Fruit fly (Drosophila melanogaster): ENCODE measurements around the gene Octbeta1R.

The Octbeta1R gene

dm6 chr3R:22524344-22525072, 27.5 kb downstream of the Octbeta1R start (continued):
- TF ChIP-seq CG34224 (GFP tag; IDR thresholded peaks at IDR 0.05; ENCODE audit: partially characterized antibody) (0 out of 3 replicates have a peak, but pooled peaks have one; percentile 10), CG13424 (tag; optimal IDR thresholded peaks at IDR 0.05) (peak; percentile 54), CG12744 (GFP tag; optimal IDR thresholded peaks at IDR 0.05) (no peak), CG3065 (GFP tag; optimal IDR thresholded peaks at IDR 0.05) (no peak), gro (GFP tag; optimal IDR thresholded peaks at IDR 0.05) (no peak), lab (GFP tag; optimal IDR thresholded peaks at IDR 0.05) (peak; percentile 77), inv (GFP tag; IDR thresholded peaks at IDR 0.05; ENCODE audit: partially characterized antibody) (no peak), CG12219 (GFP tag; optimal IDR thresholded peaks at IDR 0.05) (peak; percentile 64), CG9932 (GFP tag; IDR thresholded peaks at IDR 0.05) (0 out of 2 replicates have a peak, but pooled peaks have one; percentile 13), Atf3 (GFP tag; optimal IDR thresholded peaks at IDR 0.05) (peak; percentile 56), gsb-n (tag; optimal IDR thresholded peaks at IDR 0.05) (peak; percentile 50), CG4820 (GFP tag; optimal IDR thresholded peaks at IDR 0.05) (peak; percentile 29), Gsc (GFP tag; IDR thresholded peaks at IDR 0.05) (no peak), fd64A (GFP tag; optimal IDR thresholded peaks at IDR 0.05) (peak; percentile 80), CG31224 (GFP tag; IDR thresholded peaks at IDR 0.05) (0 out of 2 replicates have a peak, but pooled peaks have one; percentile 32), CG17912 (GFP tag; optimal IDR thresholded peaks at IDR 0.05) (peak; percentile 77), CG3847 (GFP tag; IDR thresholded peaks at IDR 0.05) (0 out of 2 replicates have a peak, but pooled peaks have one; percentile 4), CG14710 (tag; optimal IDR thresholded peaks at IDR 0.05) (peak; percentile 44), CG10209 (GFP tag; optimal IDR thresholded peaks at IDR 0.05) (peak; percentile 68), ara (GFP tag; IDR thresholded peaks at IDR 0.05) (peak; percentile 55), Xbp1 (GFP tag; optimal IDR thresholded peaks at IDR 0.05) (peak; percentile 31), Xrp1 (GFP tag; IDR thresholded peaks at IDR 0.05) (peak; percentile 43), grau (tag; optimal IDR thresholded peaks at IDR 0.05) (peak; percentile 45), oc (tag; optimal IDR thresholded peaks at IDR 0.05) (peak; percentile 57), amos (GFP tag; IDR thresholded peaks at IDR 0.05; ENCODE audit: partially characterized antibody) (no peak), ttk (GFP tag; IDR thresholded peaks at IDR 0.05) (no peak), stc (GFP tag; IDR thresholded peaks at IDR 0.05) (peak; percentile 58; the same call in 1 of the 2 replicates), CG17612 (GFP tag; IDR thresholded peaks at IDR 0.05) (no peak), exex (tag; optimal IDR thresholded peaks at IDR 0.05) (peak; percentile 10), CG9817 (tag; optimal IDR thresholded peaks at IDR 0.05) (no peak), ap (GFP tag; IDR thresholded peaks at IDR 0.05) (peak; percentile 49; the same call in 1 of the 2 replicates), fd3F (GFP tag; optimal IDR thresholded peaks at IDR 0.05) (peak; percentile 43), CG11696 (GFP tag; IDR thresholded peaks at IDR 0.05) (no peak), Bteb2 (GFP tag; optimal IDR thresholded peaks at IDR 0.05) (no peak), CG12659 (GFP tag; optimal IDR thresholded peaks at IDR 0.05) (peak; percentile 56), dysf (GFP tag; IDR thresholded peaks at IDR 0.05) (no peak), z (GFP tag; IDR thresholded peaks at IDR 0.05) (0 out of 3 replicates have a peak, but pooled peaks have one; percentile 55), CG11398 (GFP tag; optimal IDR thresholded peaks at IDR 0.05) (peak; percentile 57), CG10274 (GFP tag; optimal IDR thresholded peaks at IDR 0.05) (no peak), CG2202 (tag; optimal IDR thresholded peaks at IDR 0.05) (peak; percentile 74), cwo (GFP tag; optimal IDR thresholded peaks at IDR 0.05) (peak; percentile 4), Pdp1 (GFP tag; optimal IDR thresholded peaks at IDR 0.05) (peak; percentile 35 to 77), dm (GFP tag; optimal IDR thresholded peaks at IDR 0.05) (peak; percentile 3), Antp (GFP tag; optimal IDR thresholded peaks at IDR 0.05) (peak; percentile 2), CG18599 (GFP tag; optimal IDR thresholded peaks at IDR 0.05) (peak; percentile 43), tll (GFP tag; optimal IDR thresholded peaks at IDR 0.05) (no peak), BtbVII (GFP tag; optimal IDR thresholded peaks at IDR 0.05) (peak; percentile 62), esg (GFP tag; conservative IDR thresholded peaks at IDR 0.05) (no peak)
